Worm (Caenorhabditis elegans): ENCODE measurements around the gene pho-13.

Gene pho-13

ce11 chrII:8785875-8786274 lies 20.9 kb downstream of the pho-13 start:
- TF ChIP-seq pax-3 (tag; optimal IDR thresholded peaks at IDR 0.05) (no peak), nhr-20 (tag; optimal IDR thresholded peaks at IDR 0.05) (no peak), swsn-7 (tag; optimal IDR thresholded peaks at IDR 0.05) (peak; percentile 19), snu-23 (GFP tag; optimal IDR thresholded peaks at IDR 0.05) (peak; percentile 3), fkh-8 (tag; optimal IDR thresholded peaks at IDR 0.05) (peak; percentile 15), dsc-1 (tag; optimal IDR thresholded peaks at IDR 0.05) (peak; percentile 17), lsy-2 (tag; optimal IDR thresholded peaks at IDR 0.05) (peak in 1 of 2 experiments; percentile 13), lin-35 (GFP tag; optimal IDR thresholded peaks at IDR 0.05) (no peak), ceh-82 (tag; optimal IDR thresholded peaks at IDR 0.05) (peak in 2 of 3 experiments; percentile 4 to 54), nhr-85 (tag) (no peak), nhr-71 (tag; optimal IDR thresholded peaks at IDR 0.05) (peak; percentile 10), mep-1 (tag; optimal IDR thresholded peaks at IDR 0.05) (no peak), lin-14 (GFP tag; optimal IDR thresholded peaks at IDR 0.05) (peak; percentile 65)

- no peak for TF ChIP-seq C16A3.4 (tag; optimal IDR thresholded peaks at IDR 0.05)
- TF ChIP-seq hlh-17 (GFP tag; optimal IDR thresholded peaks at IDR 0.05; ENCODE audit: borderline replicate concordance): no peak
- TF ChIP-seq aha-1 (tag; optimal IDR thresholded peaks at IDR 0.05): no peak
- no peak for TF ChIP-seq ceh-63 (GFP tag; optimal IDR thresholded peaks at IDR 0.05)
- no peak for TF ChIP-seq nhr-28 (tag; optimal IDR thresholded peaks at IDR 0.05)
- TF ChIP-seq lin-15B (tag; optimal IDR thresholded peaks at IDR 0.05): no peak
- TF ChIP-seq egl-13 (tag; optimal IDR thresholded peaks at IDR 0.05): peak; percentile 50
- peak; percentile 7 for TF ChIP-seq swsn-7 (tag; optimal IDR thresholded peaks at IDR 0.05)
- peak; percentile 27 for TF ChIP-seq nhr-47 (tag; optimal IDR thresholded peaks at IDR 0.05)
- peak; percentile 30 for TF ChIP-seq unc-86 (tag; optimal IDR thresholded peaks at IDR 0.05)
- peak; percentile 3 for TF ChIP-seq xbp-1 (tag; optimal IDR thresholded peaks at IDR 0.05)
- TF ChIP-seq ets-5 (GFP tag; IDR thresholded peaks at IDR 0.05): no peak
- no peak for TF ChIP-seq hpl-2 (GFP tag; optimal IDR thresholded peaks at IDR 0.05)
- TF ChIP-seq rnt-1 (tag; optimal IDR thresholded peaks at IDR 0.05): peak; percentile 12
- peak; percentile 19 for TF ChIP-seq nhr-90 (tag; optimal IDR thresholded peaks at IDR 0.05; ENCODE audit: poor library complexity)
- TF ChIP-seq sup-37 (GFP tag; optimal IDR thresholded peaks at IDR 0.05): no peak
- peak; percentile 25 for TF ChIP-seq mep-1 (tag; optimal IDR thresholded peaks at IDR 0.05)
- peak; percentile 52 for TF ChIP-seq snu-23 (GFP tag; optimal IDR thresholded peaks at IDR 0.05)
- peak; percentile 28 to 57 for TF ChIP-seq efl-1 (optimal IDR thresholded peaks at IDR 0.05)
- TF ChIP-seq efl-1 (GFP tag; optimal IDR thresholded peaks at IDR 0.05 in 1 of 2): no peak
- TF ChIP-seq dpl-1 (GFP tag; optimal IDR thresholded peaks at IDR 0.05): peak in 1 of 3 experiments; percentile 26
- no peak for TF ChIP-seq lin-13 (GFP tag; optimal IDR thresholded peaks at IDR 0.05)
- TF ChIP-seq fkh-4 (tag; optimal IDR thresholded peaks at IDR 0.05; ENCODE audit: borderline replicate concordance): peak; percentile 78
- peak; percentile 37 for TF ChIP-seq zag-1 (tag; optimal IDR thresholded peaks at IDR 0.05)
- TF ChIP-seq lsy-2 (tag; optimal IDR thresholded peaks at IDR 0.05): peak; percentile 9 to 54
- no peak for TF ChIP-seq mef-2 (tag; optimal IDR thresholded peaks at IDR 0.05)
- peak; percentile 62 for TF ChIP-seq lin-14 (GFP tag; optimal IDR thresholded peaks at IDR 0.05)
- peak; percentile 10 for TF ChIP-seq ceh-8 (GFP tag; optimal IDR thresholded peaks at IDR 0.05)
- TF ChIP-seq dsc-1 (tag; optimal IDR thresholded peaks at IDR 0.05): peak; percentile 97
- TF ChIP-seq skn-1 (tag; optimal IDR thresholded peaks at IDR 0.05): peak; percentile 8
- TF ChIP-seq ama-1 (optimal IDR thresholded peaks at IDR 0.05): peak; percentile 79
- TF ChIP-seq ztf-4 (tag; optimal IDR thresholded peaks at IDR 0.05): no peak
- TF ChIP-seq ceh-82 (tag; optimal IDR thresholded peaks at IDR 0.05): peak in 1 of 3 experiments; percentile 41
- no peak for TF ChIP-seq tbx-2 (tag; optimal IDR thresholded peaks at IDR 0.05)
- TF ChIP-seq nhr-237 (tag; optimal IDR thresholded peaks at IDR 0.05): no peak
- no peak for TF ChIP-seq C04F5.9 (tag; optimal IDR thresholded peaks at IDR 0.05)
- TF ChIP-seq fos-1 (tag; optimal IDR thresholded peaks at IDR 0.05): peak; percentile 24
- peak in 1 of 2 experiments; percentile 26 for TF ChIP-seq lin-35 (GFP tag; optimal IDR thresholded peaks at IDR 0.05)
- TF ChIP-seq F16B12.6 (tag; optimal IDR thresholded peaks at IDR 0.05): peak; percentile 5
- peak; percentile 32 for TF ChIP-seq fkh-8 (tag; optimal IDR thresholded peaks at IDR 0.05)
- TF ChIP-seq nhr-84 (tag; optimal IDR thresholded peaks at IDR 0.05): no peak
- no peak for TF ChIP-seq unc-30 (tag; optimal IDR thresholded peaks at IDR 0.05)
- peak; percentile 52 for TF ChIP-seq nhr-71 (tag; optimal IDR thresholded peaks at IDR 0.05)
- TF ChIP-seq jun-1 (tag; optimal IDR thresholded peaks at IDR 0.05): peak; percentile 30
- TF ChIP-seq hlh-4 (tag; optimal IDR thresholded peaks at IDR 0.05): no peak
- no peak for TF ChIP-seq unc-62 (GFP tag; optimal IDR thresholded peaks at IDR 0.05)
Measured at ce11 chrII:8784235-8784928, 22.4 kb downstream of the pho-13 start.

Measured in whole organism, L1 larva.